Fruit fly (Drosophila melanogaster) whole organism, embryonic: ENCODE results near the gene fz.

Experiments used
- Atf3 ChIP-seq: fragments of 200-800 bp; sonication (Bioruptor generic); optimal IDR thresholded peaks from 3 replicates; lab custom pipeline; 2016; ENCODE audit warnings: missing biosample characterization, missing genetic modification characterization
- CG10274 ChIP-seq: fragments of 200-800 bp; sonication (Bioruptor generic); optimal IDR thresholded peaks from 3 replicates; lab custom pipeline; 2017; ENCODE audit warnings: missing biosample characterization, mild to moderate bottlenecking, missing genetic modification characterization
- CG11247 ChIP-seq: fragments of 200-800 bp; sonication (Bioruptor generic); IDR thresholded peaks from 2 replicates; pipeline ENCODE4 v1.3.6; 2022; ENCODE audit warnings: missing biosample characterization, missing genetic modification characterization
- CG12071 ChIP-seq: fragments of 200-800 bp; sonication (Bioruptor generic); optimal IDR thresholded peaks from 3 replicates; lab custom pipeline; 2018; ENCODE audit warnings: missing biosample characterization, mild to moderate bottlenecking, missing genetic modification characterization
- CG12155 ChIP-seq: fragments of 200-800 bp; sonication (Bioruptor generic); optimal IDR thresholded peaks from 3 replicates; lab custom pipeline; 2016; ENCODE audit warnings: missing biosample characterization, missing genetic modification characterization
- CG13123 ChIP-seq: fragments of 200-800 bp; sonication (Bioruptor generic); optimal IDR thresholded peaks from 2 replicates; lab custom pipeline; 2016; ENCODE audit warnings: missing biosample characterization, missing genetic modification characterization
- CG14014 ChIP-seq: fragments of 200-800 bp; sonication (Bioruptor generic); IDR thresholded peaks from 2 replicates; pipeline ENCODE4 v1.3.6; 2022; ENCODE audit warnings: missing biosample characterization, missing genetic modification characterization
- CG15073 ChIP-seq: fragments of 200-800 bp; sonication (Bioruptor generic); optimal IDR thresholded peaks from 2 replicates; lab custom pipeline; 2016; ENCODE audit warnings: missing biosample characterization, missing genetic modification characterization
- CG1603 ChIP-seq: fragments of 200-800 bp; sonication (Bioruptor generic); optimal IDR thresholded peaks from 2 replicates; lab custom pipeline; 2019; ENCODE audit warnings: missing biosample characterization, mild to moderate bottlenecking, missing genetic modification characterization, moderate library complexity
- CG18262 ChIP-seq: fragments of 200-800 bp; optimal IDR thresholded peaks from 3 replicates; lab custom pipeline; 2019; ENCODE audit warnings: missing biosample characterization, mild to moderate bottlenecking, missing genetic modification characterization, moderate library complexity
- CG30020 ChIP-seq: fragments of 200-800 bp; optimal IDR thresholded peaks from 2 replicates; lab custom pipeline; 2019; ENCODE audit warnings: missing biosample characterization, mild to moderate bottlenecking, missing genetic modification characterization, moderate library complexity
- CG4617 ChIP-seq: fragments of 200-800 bp; sonication (Bioruptor generic); optimal IDR thresholded peaks from 3 replicates; lab custom pipeline; 2016; ENCODE audit warnings: missing biosample characterization, missing genetic modification characterization, borderline replicate concordance
- CG4854 ChIP-seq: fragments of 200-800 bp; sonication (Bioruptor generic); optimal IDR thresholded peaks from 2 replicates; lab custom pipeline; 2016; ENCODE audit warnings: missing biosample characterization, missing genetic modification characterization, inconsistent platforms
- CG6791 ChIP-seq: fragments of 200-800 bp; sonication (Bioruptor generic); IDR thresholded peaks from 3 replicates; pipeline ENCODE4 v1.3.6; 2022; ENCODE audit warnings: missing biosample characterization, missing genetic modification characterization; ENCODE audit not compliant: partially characterized antibody
- CG7271 ChIP-seq: fragments of 200-800 bp; sonication (Bioruptor generic); optimal IDR thresholded peaks from 2 replicates; lab custom pipeline; 2018; ENCODE audit warnings: missing biosample characterization, mild to moderate bottlenecking, missing genetic modification characterization, moderate library complexity
- CG7963 ChIP-seq: fragments of 200-800 bp; sonication (Bioruptor generic); IDR thresholded peaks from 3 replicates; pipeline ENCODE4 v1.3.6; 2022; ENCODE audit warnings: missing biosample characterization, missing genetic modification characterization; ENCODE audit not compliant: partially characterized antibody
- CG8290 ChIP-seq, 3 experiments: fragments of 200-800 bp; sonication (Bioruptor generic); optimal IDR thresholded peaks; 2 replicates each; lab custom pipeline; 2016 to 2019; ENCODE audit warnings: missing biosample characterization in 3 of 3, missing genetic modification characterization in 3 of 3, mild to moderate bottlenecking in 2 of 3, moderate library complexity in 1 of 3
- CG9437 ChIP-seq: fragments of 200-800 bp; sonication (Bioruptor generic); optimal IDR thresholded peaks from 2 replicates; lab custom pipeline; 2018; ENCODE audit warnings: missing biosample characterization, mild to moderate bottlenecking, missing genetic modification characterization
- Camta ChIP-seq: fragments of 200-800 bp; sonication (Bioruptor generic); optimal IDR thresholded peaks from 2 replicates; lab custom pipeline; 2016; ENCODE audit warnings: missing biosample characterization, missing genetic modification characterization
- E2f1 ChIP-seq: fragments of 200-800 bp; sonication (Bioruptor generic); IDR thresholded peaks from 2 replicates; pipeline ENCODE4 v1.3.6; 2022; ENCODE audit warnings: missing biosample characterization, missing genetic modification characterization
- E2f2 ChIP-seq: fragments of 200-800 bp; sonication (Bioruptor generic); IDR thresholded peaks from 2 replicates; pipeline ENCODE4 v1.3.6; 2022; ENCODE audit warnings: missing biosample characterization, missing genetic modification characterization
- ERR ChIP-seq: fragments of 200-800 bp; sonication (Bioruptor generic); optimal IDR thresholded peaks from 2 replicates; lab custom pipeline; 2016; ENCODE audit warnings: missing biosample characterization, missing genetic modification characterization
- Ets65A ChIP-seq: fragments of 200-800 bp; sonication (Bioruptor generic); peaks from one replicate; lab custom pipeline; 2016; ENCODE audit warnings: missing biosample characterization, missing genetic modification characterization
- Fer2 ChIP-seq: fragments of 200-800 bp; sonication (Bioruptor generic); optimal IDR thresholded peaks from 2 replicates; lab custom pipeline; 2018; ENCODE audit warnings: missing biosample characterization, mild to moderate bottlenecking, missing genetic modification characterization, moderate library complexity
- Hey ChIP-seq: fragments of 200-800 bp; sonication (Bioruptor generic); optimal IDR thresholded peaks from 3 replicates; lab custom pipeline; 2018; ENCODE audit warnings: missing biosample characterization, mild to moderate bottlenecking, missing genetic modification characterization
- Hr3 ChIP-seq: fragments of 200-800 bp; sonication (Bioruptor generic); optimal IDR thresholded peaks from 3 replicates; lab custom pipeline; 2016; ENCODE audit warnings: missing biosample characterization, missing genetic modification characterization
- Jarid2 ChIP-seq: fragments of 200-800 bp; sonication (Bioruptor generic); optimal IDR thresholded peaks from 3 replicates; lab custom pipeline; 2017; ENCODE audit warnings: mild to moderate bottlenecking, missing biosample characterization, missing genetic modification reagents, missing genetic modification characterization
- Lim3 ChIP-seq: fragments of 200-800 bp; sonication (Bioruptor generic); IDR thresholded peaks from 2 replicates; pipeline ENCODE4 v1.3.6; 2022; ENCODE audit warnings: missing biosample characterization, missing genetic modification characterization
- Med ChIP-seq: fragments of 200-800 bp; sonication (Bioruptor generic); peaks from one replicate; lab custom pipeline; 2016; ENCODE audit warnings: missing biosample characterization, missing genetic modification characterization, mild to moderate bottlenecking, inconsistent platforms, moderate library complexity
- Vsx1 ChIP-seq: fragments of 200-800 bp; sonication (Bioruptor generic); optimal IDR thresholded peaks from 2 replicates; lab custom pipeline; 2017; ENCODE audit warnings: missing biosample characterization, mild to moderate bottlenecking, missing genetic modification characterization, missing genetic modification reagents
- abd-A ChIP-seq: fragments of 200-800 bp; sonication (Bioruptor generic); optimal IDR thresholded peaks from 3 replicates; lab custom pipeline; 2019; ENCODE audit warnings: missing biosample characterization, mild to moderate bottlenecking, missing genetic modification characterization, moderate library complexity
- bbx ChIP-seq: fragments of 200-800 bp; sonication (Bioruptor generic); IDR thresholded peaks from 2 replicates; pipeline ENCODE4 v1.3.6; 2022; ENCODE audit warnings: missing biosample characterization, missing genetic modification characterization; ENCODE audit not compliant: partially characterized antibody
- chinmo ChIP-seq: fragments of 200-800 bp; sonication (Bioruptor generic); IDR thresholded peaks from 4 replicates; pipeline ENCODE4 v1.3.6; 2022; ENCODE audit warnings: missing biosample characterization, missing genetic modification characterization; ENCODE audit not compliant: partially characterized antibody
- chn ChIP-seq: fragments of 200-800 bp; sonication (Bioruptor generic); optimal IDR thresholded peaks from 2 replicates; lab custom pipeline; 2016; ENCODE audit warnings: missing biosample characterization, missing genetic modification characterization
- emc ChIP-seq: fragments of 200-800 bp; sonication (Bioruptor generic); optimal IDR thresholded peaks from 2 replicates; lab custom pipeline; 2016; ENCODE audit warnings: missing biosample characterization, missing genetic modification characterization
- eve ChIP-seq, 2 experiments: fragments of >200 bp; optimal IDR thresholded peaks; 2 replicates each; lab custom pipeline; 2017; ENCODE audit warnings: missing biosample characterization in 2 of 2, missing genetic modification characterization in 2 of 2
- eyg ChIP-seq: fragments of 200-800 bp; sonication (Bioruptor generic); optimal IDR thresholded peaks from 3 replicates; lab custom pipeline; 2016; ENCODE audit warnings: missing biosample characterization, missing genetic modification characterization
- gem ChIP-seq: fragments of 200-800 bp; sonication (Bioruptor generic); optimal IDR thresholded peaks from 2 replicates; lab custom pipeline; 2019; ENCODE audit warnings: missing biosample characterization, mild to moderate bottlenecking, missing genetic modification characterization, moderate library complexity
- grau ChIP-seq: fragments of 200-800 bp; optimal IDR thresholded peaks from 3 replicates; lab custom pipeline; 2019; ENCODE audit warnings: missing biosample characterization, mild to moderate bottlenecking, missing genetic modification characterization, moderate library complexity
- ind ChIP-seq: fragments of 200-800 bp; sonication (Bioruptor generic); optimal IDR thresholded peaks from 3 replicates; lab custom pipeline; 2016; ENCODE audit warnings: missing biosample characterization, missing genetic modification characterization
- nerfin-1 ChIP-seq: fragments of 200-800 bp; sonication (Bioruptor generic); optimal IDR thresholded peaks from 3 replicates; lab custom pipeline; 2019; ENCODE audit warnings: missing biosample characterization, mild to moderate bottlenecking, missing genetic modification characterization, moderate library complexity
- nmo ChIP-seq: fragments of 200-800 bp; sonication (Bioruptor generic); optimal IDR thresholded peaks from 2 replicates; lab custom pipeline; 2018; ENCODE audit warnings: missing biosample characterization, mild to moderate bottlenecking, missing genetic modification characterization, moderate library complexity
- nom ChIP-seq: fragments of 200-800 bp; sonication (Bioruptor generic); optimal IDR thresholded peaks from 2 replicates; lab custom pipeline; 2017; ENCODE audit warnings: missing biosample characterization, missing genetic modification characterization, mild to moderate bottlenecking, moderate library complexity, missing genetic modification reagents
- phol ChIP-seq: fragments of 200-800 bp; sonication (Bioruptor generic); optimal IDR thresholded peaks from 3 replicates; lab custom pipeline; 2018; ENCODE audit warnings: missing biosample characterization, mild to moderate bottlenecking, missing genetic modification characterization, moderate library complexity
- salm ChIP-seq: fragments of 200-800 bp; sonication (Bioruptor generic); optimal IDR thresholded peaks from 2 replicates; lab custom pipeline; 2018; ENCODE audit warnings: missing biosample characterization, mild to moderate bottlenecking, missing genetic modification characterization
- sens ChIP-seq: fragments of 200-800 bp; sonication (Bioruptor generic); peaks from one replicate; lab custom pipeline; 2016; ENCODE audit warnings: missing biosample characterization, missing genetic modification characterization
- sisA ChIP-seq: fragments of 200-800 bp; sonication (Bioruptor generic); IDR thresholded peaks from 2 replicates; pipeline ENCODE4 v1.3.6; 2022; ENCODE audit warnings: missing biosample characterization, missing genetic modification characterization
- sug ChIP-seq: fragments of 200-800 bp; optimal IDR thresholded peaks from 2 replicates; lab custom pipeline; 2019; ENCODE audit warnings: missing biosample characterization, mild to moderate bottlenecking, missing genetic modification characterization, moderate library complexity
- tx ChIP-seq: fragments of 200-800 bp; sonication (Bioruptor generic); optimal IDR thresholded peaks from 2 replicates; lab custom pipeline; 2016; ENCODE audit warnings: missing biosample characterization, missing genetic modification characterization
- unc-4 ChIP-seq: fragments of 200-800 bp; sonication (Bioruptor generic); IDR thresholded peaks from 2 replicates; pipeline ENCODE4 v1.3.6; 2022; ENCODE audit warnings: missing biosample characterization, missing genetic modification characterization; ENCODE audit not compliant: partially characterized antibody
- wor ChIP-seq: fragments of 200-800 bp; sonication (Bioruptor generic); IDR thresholded peaks from 2 replicates; pipeline ENCODE4 v1.3.6; 2022; ENCODE audit warnings: missing biosample characterization, missing genetic modification characterization

fz gene

dm6 chr3L:14253455-14253854 lies 20.7 kb upstream of the fz start (continued):
- no peak for TF ChIP-seq Hr3 (GFP tag; lab: Kevin White, UChicago)
- peak; percentile 52 for TF ChIP-seq nom (GFP tag; lab: Kevin White, UChicago)
- TF ChIP-seq CG30020 (tag; lab: Kevin White, UChicago): no peak
- TF ChIP-seq gem (tag; lab: Kevin White, UChicago): peak; percentile 25
- TF ChIP-seq CG10274 (GFP tag; lab: Kevin White, UChicago): no peak
- no peak for TF ChIP-seq unc-4 (GFP tag; lab: Robert Waterston, UW)
- TF ChIP-seq CG15073 (GFP tag; lab: Kevin White, UChicago): no peak
- TF ChIP-seq nmo: peak; percentile 4
- TF ChIP-seq bbx: no peak
- TF ChIP-seq CG4617 (GFP tag; lab: Kevin White, UChicago): no peak
- TF ChIP-seq emc (GFP tag; lab: Kevin White, UChicago): no peak
- TF ChIP-seq eve (GFP tag; optimal IDR thresholded peaks at IDR 0.05; lab: Kevin White, UChicago): no peak
- TF ChIP-seq CG7271 (tag; lab: Kevin White, UChicago): no peak
- no peak for TF ChIP-seq Vsx1 (GFP tag; lab: Kevin White, UChicago)
- TF ChIP-seq E2f1 (GFP tag; lab: Robert Waterston, UW): no peak
- no peak for TF ChIP-seq Jarid2 (GFP tag; lab: Kevin White, UChicago)
- no peak for TF ChIP-seq grau (tag; lab: Kevin White, UChicago)
- TF ChIP-seq CG1603: no peak
- no peak for TF ChIP-seq chinmo
- TF ChIP-seq CG18262 (tag; lab: Kevin White, UChicago): peak; percentile 45
- TF ChIP-seq phol (tag; lab: Kevin White, UChicago): peak; percentile 29
- TF ChIP-seq CG7963 (GFP tag; lab: Robert Waterston, UW): no peak
- no peak for TF ChIP-seq sisA
- no peak for TF ChIP-seq CG4854 (GFP tag; lab: Kevin White, UChicago)
- TF ChIP-seq E2f2: no peak
- TF ChIP-seq Camta (GFP tag; lab: Kevin White, UChicago): no peak
- no peak for TF ChIP-seq wor (GFP tag; lab: Robert Waterston, UW)
- TF ChIP-seq sens (GFP tag; lab: Kevin White, UChicago): peak; percentile 64
- TF ChIP-seq sug (tag; lab: Kevin White, UChicago): no peak

- TF ChIP-seq tx (GFP tag; lab: Kevin White, UChicago) (no peak), abd-A (tag; lab: Kevin White, UChicago) (peak; percentile 29), CG14014 (GFP tag; lab: Robert Waterston, UW) (0 out of 2 replicates have a peak, but pooled peaks have one; percentile 14), nerfin-1 (peak; percentile 75), ind (GFP tag; lab: Kevin White, UChicago) (no peak), chn (GFP tag; lab: Kevin White, UChicago) (no peak), Lim3 (GFP tag; lab: Robert Waterston, UW) (no peak), CG8290 (GFP tag; optimal IDR thresholded peaks at IDR 0.05; lab: Kevin White, UChicago) (no peak), CG8290 (tag; optimal IDR thresholded peaks at IDR 0.05; lab: Kevin White, UChicago) (no peak), CG6791 (GFP tag; lab: Robert Waterston, UW) (0 out of 3 replicates have a peak, but pooled peaks have one; percentile 40), CG9437 (GFP tag; lab: Kevin White, UChicago) (no peak), CG12155 (GFP tag; lab: Kevin White, UChicago) (no peak), Med (GFP tag; lab: Kevin White, UChicago) (peak; percentile 68), Fer2 (tag; lab: Kevin White, UChicago) (no peak), CG12071 (GFP tag; lab: Kevin White, UChicago) (peak; percentile 32), Ets65A (GFP tag; lab: Kevin White, UChicago) (peak; percentile 73), ERR (GFP tag; lab: Kevin White, UChicago) (no peak), Atf3 (no peak), salm (no peak), CG11247 (GFP tag; lab: Robert Waterston, UW) (no peak), chinmo (0 out of 4 replicates have a peak, but pooled peaks have one; percentile 48), eyg (no peak), CG13123 (GFP tag; lab: Kevin White, UChicago) (no peak), Hey (peak; percentile 9)
Measured at dm6 chr3L:14262770-14263169, 11.4 kb upstream of the fz start.
